Worm (Caenorhabditis elegans) whole organism, L4 larva: ENCODE data around the gene rpy-1.
A peak's percentile ranks its signal among the peaks of the same experiment; 100 is the strongest.

Experiments used
- D1046.2 ChIP-seq: fragments of 200-800 bp; sonication (Bioruptor generic); IDR thresholded peaks from 2 replicates; pipeline ENCODE4 v1.3.6; 2022; ENCODE audit warnings: missing genetic modification characterization, missing compliant biosample characterization
- F44E2.7 ChIP-seq: fragments of 200-800 bp; sonication (Bioruptor generic); IDR thresholded peaks from 2 replicates; pipeline ENCODE4 v2.1.2; 2022; ENCODE audit warnings: missing genetic modification characterization, missing compliant biosample characterization
- F49E8.2 ChIP-seq: sonication (generic microtip); optimal IDR thresholded peaks from 2 replicates; lab custom pipeline; 2016; ENCODE audit warnings: missing compliant biosample characterization, mild to moderate bottlenecking, missing genetic modification characterization, borderline replicate concordance
- T20F7.1 ChIP-seq: fragments of 200-800 bp; sonication (Bioruptor generic); optimal IDR thresholded peaks from 2 replicates; lab custom pipeline; 2018; ENCODE audit warnings: mild to moderate bottlenecking, missing genetic modification characterization, missing compliant biosample characterization
- Y5F2A.4 ChIP-seq: fragments of 200-800 bp; sonication (Bioruptor generic); optimal IDR thresholded peaks from 2 replicates; lab custom pipeline; 2018; ENCODE audit warnings: mild to moderate bottlenecking, missing genetic modification characterization, missing compliant biosample characterization
- Y75B8A.6 ChIP-seq: fragments of 200-800 bp; sonication (Bioruptor generic); IDR thresholded peaks from 2 replicates; pipeline ENCODE4 v1.3.6; 2022; ENCODE audit warnings: missing genetic modification reagents, missing genetic modification characterization, missing compliant biosample characterization
- aly-2 ChIP-seq: sonication (generic microtip); optimal IDR thresholded peaks from 2 replicates; lab custom pipeline; 2018; ENCODE audit warnings: missing biosample characterization, missing genetic modification characterization
- arid-1 ChIP-seq: fragments of 200-800 bp; sonication (Bioruptor generic); conservative IDR thresholded peaks from 2 replicates; pipeline ENCODE4 v1.3.6; 2022; ENCODE audit warnings: missing genetic modification reagents, missing genetic modification characterization, missing compliant biosample characterization
- ceh-20 ChIP-seq: fragments of 200-800 bp; sonication (Bioruptor generic); IDR thresholded peaks from 2 replicates; pipeline ENCODE4 v1.3.6; 2022; ENCODE audit warnings: missing genetic modification reagents, missing genetic modification characterization, missing compliant biosample characterization
- ceh-44 ChIP-seq: fragments of 200-800 bp; sonication (Bioruptor generic); IDR thresholded peaks from 2 replicates; pipeline ENCODE4 v1.3.6; 2022; ENCODE audit warnings: missing genetic modification reagents, missing genetic modification characterization, missing compliant biosample characterization
- daf-12 ChIP-seq: fragments of 150-350 bp; optimal IDR thresholded peaks from 2 replicates; lab custom pipeline; 2014; ENCODE audit warnings: missing biosample characterization, missing genetic modification reagents, missing genetic modification characterization
- daf-16 ChIP-seq, 3 experiments: sonication (generic microtip); optimal IDR thresholded peaks; 2 replicates each; lab custom pipeline; 2016 to 2017; ENCODE audit warnings: missing genetic modification characterization in 3 of 3, missing genetic modification reagents in 3 of 3, mild to moderate bottlenecking in 2 of 3, missing compliant biosample characterization in 2 of 3, missing biosample characterization in 1 of 3, moderate library complexity in 1 of 3
- dmd-9 ChIP-seq: fragments of 200-800 bp; sonication (Bioruptor generic); IDR thresholded peaks from 2 replicates; pipeline ENCODE4 v1.3.6; 2022; ENCODE audit warnings: missing genetic modification reagents, missing genetic modification characterization, missing compliant biosample characterization
- duxl-1 ChIP-seq: sonication (generic microtip); optimal IDR thresholded peaks from 2 replicates; lab custom pipeline; 2016; ENCODE audit warnings: mild to moderate bottlenecking, missing genetic modification characterization, moderate library complexity, missing compliant biosample characterization; ENCODE audit not compliant: poor library complexity
- dve-1 ChIP-seq: sonication (generic microtip); optimal IDR thresholded peaks from 2 replicates; lab custom pipeline; 2017; ENCODE audit warnings: antibody characterized with exemption, mild to moderate bottlenecking, missing genetic modification characterization, missing compliant biosample characterization; ENCODE audit not compliant: insufficient read depth
- hif-1 ChIP-seq, 2 experiments: sonication (generic microtip); optimal IDR thresholded peaks; 2 replicates each; lab custom pipeline; 2016 to 2017; ENCODE audit warnings: missing compliant biosample characterization in 2 of 2, missing genetic modification characterization in 2 of 2, missing genetic modification reagents in 2 of 2, missing genotype in 2 of 2, mild to moderate bottlenecking in 1 of 2
- hmg-1.1 ChIP-seq: fragments of 200-800 bp; sonication (Bioruptor generic); IDR thresholded peaks from 2 replicates; pipeline ENCODE4 v1.3.6; 2022; ENCODE audit warnings: missing genetic modification reagents, missing genetic modification characterization, missing compliant biosample characterization
- lin-1 ChIP-seq: fragments of 200-800 bp; sonication (Bioruptor generic); IDR thresholded peaks from 2 replicates; pipeline ENCODE4 v1.3.6; 2022; ENCODE audit warnings: missing genetic modification reagents, missing genetic modification characterization, missing compliant biosample characterization
- lsy-2 ChIP-seq, 2 experiments: fragments of 150-350 bp in 1 of 2; sonication (generic microtip) in 1 of 2; optimal IDR thresholded peaks; 2 replicates each; lab custom pipeline; 2014 to 2017; ENCODE audit warnings: missing biosample characterization in 2 of 2, missing genetic modification characterization in 2 of 2
- mes-2 ChIP-seq: sonication (generic microtip); optimal IDR thresholded peaks from 2 replicates; lab custom pipeline; 2016; ENCODE audit warnings: missing genotype, mild to moderate bottlenecking, missing genetic modification characterization, missing compliant biosample characterization; ENCODE audit not compliant: poor library complexity, severe bottlenecking
- nhr-237 ChIP-seq: sonication (generic microtip); optimal IDR thresholded peaks from 2 replicates; lab custom pipeline; 2017; ENCODE audit warnings: missing biosample characterization, missing genetic modification characterization
- nhr-25 ChIP-seq: sonication (generic microtip); optimal IDR thresholded peaks from 2 replicates; lab custom pipeline; 2017; ENCODE audit warnings: missing genetic modification characterization, mild to moderate bottlenecking, missing compliant biosample characterization, antibody characterized with exemption, moderate library complexity, borderline replicate concordance; ENCODE audit not compliant: insufficient read depth
- nhr-28 ChIP-seq: fragments of 150-350 bp; optimal IDR thresholded peaks from 2 replicates; lab custom pipeline; 2014; ENCODE audit warnings: missing biosample characterization, missing genetic modification characterization
- nhr-42 ChIP-seq: fragments of 200-800 bp; sonication (Bioruptor generic); IDR thresholded peaks from 2 replicates; pipeline ENCODE4 v1.3.6; 2022; ENCODE audit warnings: missing genetic modification characterization, missing compliant biosample characterization
- nhr-6 ChIP-seq: fragments of 150-350 bp; optimal IDR thresholded peaks from 2 replicates; lab custom pipeline; 2014; ENCODE audit warnings: missing biosample characterization, missing genetic modification characterization
- pha-4 ChIP-seq, 2 experiments: fragments of 150-350 bp in 1 of 2; fragments of 200-800 bp in 1 of 2; sonication (Bioruptor generic) in 1 of 2; IDR thresholded peaks in 1 of 2; optimal IDR thresholded peaks in 1 of 2; 2 replicates each; pipeline versions ENCODE4 v1.3.6 to Lab custom; 2014 to 2022; ENCODE audit warnings: missing genetic modification characterization in 2 of 2, missing genetic modification reagents in 2 of 2, missing biosample characterization in 1 of 2, missing compliant biosample characterization in 1 of 2
- php-3 ChIP-seq: fragments of 200-800 bp; sonication (Bioruptor generic); IDR thresholded peaks from 2 replicates; pipeline ENCODE4 v1.3.6; 2022; ENCODE audit warnings: missing genetic modification reagents, missing genetic modification characterization, missing compliant biosample characterization
- snpc-1.2 ChIP-seq: fragments of 200-800 bp; sonication (Bioruptor generic); IDR thresholded peaks from 2 replicates; pipeline ENCODE4 v1.3.6; 2022; ENCODE audit warnings: missing genetic modification reagents, missing genetic modification characterization, missing compliant biosample characterization
- spr-1 ChIP-seq: sonication (generic microtip); optimal IDR thresholded peaks from 2 replicates; lab custom pipeline; 2016; ENCODE audit warnings: mild to moderate bottlenecking, missing genetic modification characterization, missing compliant biosample characterization
- unc-39 ChIP-seq: sonication (generic microtip); optimal IDR thresholded peaks from 2 replicates; lab custom pipeline; 2017; ENCODE audit warnings: missing biosample characterization, missing genetic modification characterization
- vab-7 ChIP-seq: fragments of 200-800 bp; sonication (Bioruptor generic); IDR thresholded peaks from 2 replicates; pipeline ENCODE4 v1.3.6; 2022; ENCODE audit warnings: missing genetic modification reagents, missing genetic modification characterization, missing compliant biosample characterization
- zag-1 ChIP-seq: fragments of 150-350 bp; optimal IDR thresholded peaks from 2 replicates; lab custom pipeline; 2014; ENCODE audit warnings: missing biosample characterization, missing genetic modification characterization
- zfp-2 ChIP-seq: sonication (generic microtip); optimal IDR thresholded peaks from 2 replicates; lab custom pipeline; 2016; ENCODE audit warnings: mild to moderate bottlenecking, missing genetic modification characterization, missing compliant biosample characterization
- zip-2 ChIP-seq: fragments of 150-350 bp; optimal IDR thresholded peaks from 2 replicates; lab custom pipeline; 2014; ENCODE audit warnings: missing biosample characterization, missing genetic modification characterization

rpy-1 gene

DNA sequence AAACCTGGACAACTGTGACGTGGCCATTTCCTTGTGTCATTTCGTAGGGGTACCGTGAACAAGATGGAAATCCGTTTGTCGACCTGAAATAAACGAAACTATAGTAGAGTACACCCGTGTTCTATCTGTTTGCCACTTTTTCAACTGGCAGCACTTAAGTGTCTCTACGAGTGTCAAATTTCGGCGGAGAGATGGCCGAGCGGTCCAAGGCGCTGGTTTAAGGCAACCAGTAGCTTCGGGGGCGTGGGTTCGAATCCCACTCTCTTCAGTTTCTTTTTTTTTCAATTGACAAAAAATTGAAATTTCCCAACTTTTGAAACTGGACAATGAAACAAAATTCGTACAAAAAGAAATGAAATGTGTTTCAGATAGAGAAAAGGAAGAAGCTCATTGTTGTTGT, 16.1 kb upstream of the rpy-1 start (continued):
- TF ChIP-seq hif-1 (tag; optimal IDR thresholded peaks at IDR 0.05; lab: Kevin White, UChicago) (peak in 1 of 2 experiments; percentile 4), nhr-28 (tag; lab: Kevin White, UChicago) (peak; percentile 32), dmd-9 (GFP tag; lab: Robert Waterston, UW) (peak; percentile 59; the same call in 1 of the 2 replicates), ceh-20 (GFP tag; lab: Robert Waterston, UW) (0 out of 2 replicates have a peak, but pooled peaks have one; percentile 48), hmg-1.1 (GFP tag; lab: Robert Waterston, UW) (peak; percentile 68), daf-12 (no peak), Y5F2A.4 (no peak), lsy-2 (tag; optimal IDR thresholded peaks at IDR 0.05; lab: Kevin White, UChicago) (peak in 1 of 2 experiments; percentile 3), mes-2 (tag; lab: Kevin White, UChicago) (peak; percentile 50), php-3 (GFP tag; lab: Robert Waterston, UW) (no peak), vab-7 (GFP tag; lab: Robert Waterston, UW) (peak; percentile 72; the same call in 1 of the 2 replicates)

DNA sequence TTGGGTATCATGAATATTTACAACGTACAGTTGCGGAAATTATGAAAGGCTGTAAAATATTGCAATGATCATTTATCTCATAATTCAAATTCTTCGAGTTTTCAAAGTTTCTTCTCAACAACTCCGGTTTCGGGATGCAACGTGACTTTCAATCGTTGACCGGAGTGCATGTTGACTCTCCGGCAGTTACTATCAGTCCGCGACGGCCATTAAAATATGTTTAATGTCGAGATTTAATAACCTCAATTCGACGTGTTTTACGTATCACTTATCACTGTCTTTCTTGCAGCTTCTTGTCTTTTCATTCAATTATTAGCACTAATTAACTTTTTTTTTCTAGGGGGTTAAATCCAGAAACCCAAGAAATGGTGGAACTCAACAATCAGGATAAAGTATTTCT, 12.8 kb upstream of the rpy-1 start, which contains the start of gene tsp-10:
tsp-10 (plus strand) TSS at position 366 of the 400 bp plus-strand sequence.
- TF ChIP-seq dve-1 (peak; percentile 30), spr-1 (tag; lab: Kevin White, UChicago) (no peak), Y75B8A.6 (GFP tag; lab: Robert Waterston, UW) (no peak), php-3 (GFP tag; lab: Robert Waterston, UW) (0 out of 2 replicates have a peak, but pooled peaks have one; percentile 37), nhr-28 (tag; lab: Kevin White, UChicago) (peak; percentile 4), daf-16 (GFP tag; optimal IDR thresholded peaks at IDR 0.05; lab: Kevin White, UChicago) (no peak), daf-16 (tag; optimal IDR thresholded peaks at IDR 0.05; lab: Kevin White, UChicago) (peak; percentile 65)

DNA sequence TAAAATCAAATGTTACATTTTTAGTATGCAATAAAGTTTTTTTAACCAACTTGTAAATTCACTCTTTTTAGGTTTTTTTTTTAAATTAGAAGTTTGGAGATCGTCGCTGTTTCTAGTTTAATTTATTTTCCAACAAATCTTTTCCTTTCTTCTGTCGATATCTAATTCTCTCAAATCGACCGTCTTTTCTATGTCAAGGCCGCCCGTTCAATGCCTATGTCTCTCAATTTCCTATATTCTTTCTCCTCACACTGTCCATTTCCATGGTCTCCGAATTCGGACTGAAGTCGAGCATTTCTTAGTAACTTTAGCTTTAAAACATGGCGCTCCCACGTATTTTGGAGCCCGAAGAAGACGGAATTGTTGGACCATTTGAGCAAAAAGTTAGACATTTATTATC, 11.2 kb upstream of the rpy-1 start, which contains the start of the genes T14B4.5 and T14B4.20:
T14B4.5 (plus strand) TSS at position 226 of the 400 bp plus-strand sequence.
T14B4.20 (plus strand) TSS at position 264 of the 400 bp plus-strand sequence.
- TF ChIP-seq ceh-44, result no peak
- TF ChIP-seq duxl-1 (tag; lab: Kevin White, UChicago), result no peak
- TF ChIP-seq aly-2, result no peak
- TF ChIP-seq nhr-28 (tag; lab: Kevin White, UChicago), result no peak
- TF ChIP-seq T20F7.1 (GFP tag; lab: Kevin White, UChicago), result no peak
- TF ChIP-seq nhr-237 (tag; lab: Kevin White, UChicago), result no peak
- no peak for TF ChIP-seq lin-1 (GFP tag; lab: Robert Waterston, UW)

DNA sequence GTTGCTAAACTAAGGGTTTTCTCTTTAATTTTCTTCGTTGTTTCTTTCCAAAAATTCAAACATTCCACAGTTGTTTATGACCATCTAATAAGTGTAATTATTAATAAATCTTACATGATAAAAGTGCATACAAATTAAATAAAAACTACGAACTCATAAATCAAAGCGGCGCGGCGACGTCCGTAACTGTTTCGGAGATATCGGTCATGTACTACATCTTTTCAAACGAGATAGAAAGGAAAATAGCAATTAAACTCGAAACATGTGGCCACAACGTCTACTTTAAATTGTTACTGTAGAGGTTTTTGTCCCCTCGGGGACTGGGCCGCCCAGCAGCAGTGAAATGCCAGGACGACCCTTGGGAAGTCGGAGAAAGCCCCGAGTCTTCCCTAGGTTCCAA, 10.4 kb upstream of the rpy-1 start:
- TF ChIP-seq zip-2 (tag; lab: Kevin White, UChicago) (no peak), aly-2 (no peak), zfp-2 (tag; lab: Kevin White, UChicago) (no peak), T20F7.1 (GFP tag; lab: Kevin White, UChicago) (no peak), nhr-28 (tag; lab: Kevin White, UChicago) (no peak), pha-4 (GFP tag; IDR thresholded peaks at IDR 0.05; lab: Robert Waterston, UW) (no peak), pha-4 (tag; optimal IDR thresholded peaks at IDR 0.05; lab: Kevin White, UChicago) (no peak), hmg-1.1 (GFP tag; lab: Robert Waterston, UW) (no peak), nhr-42 (GFP tag; lab: Robert Waterston, UW) (no peak), F44E2.7 (GFP tag; lab: Robert Waterston, UW) (no peak), nhr-6 (tag; lab: Kevin White, UChicago) (no peak), zag-1 (tag; lab: Kevin White, UChicago) (no peak), F49E8.2 (no peak), nhr-25 (no peak), ceh-20 (GFP tag; lab: Robert Waterston, UW) (no peak), snpc-1.2 (GFP tag; lab: Robert Waterston, UW) (no peak), unc-39 (tag; lab: Kevin White, UChicago) (no peak), D1046.2 (GFP tag; lab: Robert Waterston, UW) (no peak), daf-12 (no peak), arid-1 (GFP tag; lab: Robert Waterston, UW) (no peak)
